Worm (Caenorhabditis elegans) whole organism, L1 larva: ENCODE results near the gene F53A9.3.

ENCODE experiments used
- C04F5.9 ChIP-seq: sonication (generic microtip); optimal IDR thresholded peaks from 2 replicates; lab custom pipeline; 2016; ENCODE audit warnings: missing genetic modification characterization, missing compliant biosample characterization
- C34B4.2 ChIP-seq: sonication (generic microtip); optimal IDR thresholded peaks from 2 replicates; lab custom pipeline; 2017; ENCODE audit warnings: mild to moderate bottlenecking, missing genetic modification characterization, missing compliant biosample characterization
- F16B12.6 ChIP-seq: fragments of 150-350 bp; optimal IDR thresholded peaks from 2 replicates; lab custom pipeline; 2014; ENCODE audit warnings: missing biosample characterization, missing genetic modification characterization
- alr-1 ChIP-seq: fragments of 200-800 bp; sonication (Bioruptor generic); optimal IDR thresholded peaks from 2 replicates; lab custom pipeline; 2018; ENCODE audit warnings: borderline replicate concordance, mild to moderate bottlenecking, missing genetic modification characterization, missing compliant biosample characterization
- aly-2 ChIP-seq: fragments of 150-350 bp; optimal IDR thresholded peaks from 2 replicates; lab custom pipeline; 2014; ENCODE audit warnings: missing biosample characterization, missing genetic modification characterization
- ama-1 ChIP-seq: fragments of 150-350 bp; optimal IDR thresholded peaks from 2 replicates; lab custom pipeline; 2014
- blmp-1 ChIP-seq: fragments of 150-350 bp; optimal IDR thresholded peaks from 2 replicates; lab custom pipeline; 2014; ENCODE audit warnings: missing biosample characterization, missing genetic modification characterization
- ceh-82 ChIP-seq, 3 experiments: fragments of 150-350 bp in 1 of 3; sonication (generic microtip) in 2 of 3; optimal IDR thresholded peaks; 2 replicates each; lab custom pipeline; 2014 to 2017; ENCODE audit warnings: missing biosample characterization in 3 of 3, missing genetic modification characterization in 3 of 3
- ces-1 ChIP-seq: fragments of 150-350 bp; optimal IDR thresholded peaks from 2 replicates; lab custom pipeline; 2014; ENCODE audit warnings: missing biosample characterization, missing genetic modification reagents, missing genetic modification characterization
- efl-1 ChIP-seq, 4 experiments: fragments of 150-350 bp; optimal IDR thresholded peaks in 3 of 4; peaks in 1 of 4; 1 replicate in 1 of 4; 2 replicates in 3 of 4; lab custom pipeline; 2014; ENCODE audit warnings: missing biosample characterization in 2 of 4, missing genetic modification characterization in 2 of 4, missing genetic modification reagents in 2 of 4
- egl-13 ChIP-seq: sonication (generic microtip); optimal IDR thresholded peaks from 2 replicates; lab custom pipeline; 2016; ENCODE audit warnings: missing genotype, missing genetic modification reagents, missing genetic modification characterization, missing compliant biosample characterization
- elt-3 ChIP-seq, 6 experiments: fragments of 150-350 bp in 1 of 6; sonication (generic microtip); optimal IDR thresholded peaks; 2 replicates each; lab custom pipeline; 2017 to 2018; ENCODE audit warnings: missing biosample characterization in 6 of 6, missing genetic modification characterization in 6 of 6, inconsistent platforms in 1 of 6
- ets-5 ChIP-seq: fragments of 200-800 bp; sonication (Bioruptor generic); IDR thresholded peaks from 2 replicates; pipeline ENCODE4 v1.3.6; 2022; ENCODE audit warnings: missing genetic modification characterization, missing compliant biosample characterization
- fkh-4 ChIP-seq: sonication (generic microtip); optimal IDR thresholded peaks from 2 replicates; lab custom pipeline; 2016; ENCODE audit warnings: missing compliant biosample characterization, missing genetic modification characterization, borderline replicate concordance
- fkh-8 ChIP-seq: sonication (generic microtip); optimal IDR thresholded peaks from 2 replicates; lab custom pipeline; 2016; ENCODE audit warnings: mild to moderate bottlenecking, missing genetic modification characterization, missing compliant biosample characterization
- hlh-4 ChIP-seq: sonication (generic microtip); optimal IDR thresholded peaks from 2 replicates; lab custom pipeline; 2016; ENCODE audit warnings: mild to moderate bottlenecking, missing genetic modification characterization, missing compliant biosample characterization
- isw-1 ChIP-seq: fragments of 200-800 bp; sonication (Bioruptor generic); IDR thresholded peaks from 2 replicates; pipeline ENCODE4 v1.3.6; 2022; ENCODE audit warnings: missing genetic modification characterization, missing compliant biosample characterization
- lin-14 ChIP-seq: fragments of 200-800 bp; sonication (Bioruptor generic); optimal IDR thresholded peaks from 2 replicates; lab custom pipeline; 2018; ENCODE audit warnings: mild to moderate bottlenecking, missing genetic modification characterization, moderate library complexity, missing compliant biosample characterization
- lin-35 ChIP-seq, 2 experiments: fragments of 150-350 bp; optimal IDR thresholded peaks; 2 replicates each; lab custom pipeline; 2014; ENCODE audit warnings: missing biosample characterization in 2 of 2, missing genetic modification characterization in 2 of 2, missing genetic modification reagents in 2 of 2
- lsy-2 ChIP-seq, 2 experiments: fragments of 150-350 bp; optimal IDR thresholded peaks; 2 replicates each; lab custom pipeline; 2014; ENCODE audit warnings: missing biosample characterization in 2 of 2, missing genetic modification characterization in 2 of 2
- mab-9 ChIP-seq: fragments of 200-800 bp; sonication (Bioruptor generic); IDR thresholded peaks from 2 replicates; pipeline ENCODE4 v1.3.6; 2022; ENCODE audit warnings: missing genetic modification reagents, missing genetic modification characterization, missing compliant biosample characterization
- nhr-19 ChIP-seq: fragments of 200-800 bp; sonication (Bioruptor generic); conservative IDR thresholded peaks from 2 replicates; pipeline ENCODE4 v1.3.6; 2022; ENCODE audit warnings: missing genetic modification characterization, missing compliant biosample characterization
- nhr-20 ChIP-seq: sonication (generic microtip); optimal IDR thresholded peaks from 2 replicates; lab custom pipeline; 2016; ENCODE audit warnings: mild to moderate bottlenecking, missing genetic modification characterization, missing compliant biosample characterization
- nhr-47 ChIP-seq: sonication (generic microtip); optimal IDR thresholded peaks from 2 replicates; lab custom pipeline; 2016; ENCODE audit warnings: mild to moderate bottlenecking, missing genetic modification characterization, moderate library complexity, missing compliant biosample characterization
- nhr-71 ChIP-seq: sonication (generic microtip); optimal IDR thresholded peaks from 2 replicates; lab custom pipeline; 2016; ENCODE audit warnings: mild to moderate bottlenecking, missing genetic modification characterization, moderate library complexity, missing compliant biosample characterization
- nhr-76 ChIP-seq: sonication (generic microtip); optimal IDR thresholded peaks from 2 replicates; lab custom pipeline; 2017; ENCODE audit warnings: missing biosample characterization, missing genetic modification characterization
- nhr-85 ChIP-seq: sonication (generic microtip); peaks from one replicate; lab custom pipeline; 2016; ENCODE audit warnings: missing genetic modification characterization, inconsistent platforms, missing compliant biosample characterization
- pax-3 ChIP-seq: fragments of 200-800 bp; sonication (Bioruptor generic); optimal IDR thresholded peaks from 2 replicates; lab custom pipeline; 2018; ENCODE audit warnings: mild to moderate bottlenecking, missing genetic modification characterization, moderate library complexity, missing compliant biosample characterization
- pqm-1 ChIP-seq: sonication (generic microtip); optimal IDR thresholded peaks from 3 replicates; lab custom pipeline; 2017; ENCODE audit warnings: missing biosample characterization, missing genetic modification characterization
- rnt-1 ChIP-seq: sonication (generic microtip); optimal IDR thresholded peaks from 2 replicates; lab custom pipeline; 2016; ENCODE audit warnings: mild to moderate bottlenecking, missing genetic modification characterization, moderate library complexity, missing compliant biosample characterization
- skn-1 ChIP-seq: fragments of 150-350 bp; optimal IDR thresholded peaks from 2 replicates; lab custom pipeline; 2014; ENCODE audit warnings: missing biosample characterization, missing genetic modification characterization
- snpc-4 ChIP-seq: fragments of 150-350 bp; optimal IDR thresholded peaks from 2 replicates; lab custom pipeline; 2014; ENCODE audit warnings: missing biosample characterization, missing genetic modification characterization
- snu-23 ChIP-seq: sonication (generic microtip); optimal IDR thresholded peaks from 2 replicates; lab custom pipeline; 2016; ENCODE audit warnings: missing genetic modification characterization, missing compliant biosample characterization
- sup-37 ChIP-seq: fragments of 200-800 bp; sonication (Bioruptor generic); optimal IDR thresholded peaks from 2 replicates; lab custom pipeline; 2018; ENCODE audit warnings: mild to moderate bottlenecking, missing genetic modification characterization, missing compliant biosample characterization
- tbx-2 ChIP-seq: sonication (generic microtip); optimal IDR thresholded peaks from 2 replicates; lab custom pipeline; 2016; ENCODE audit warnings: missing genetic modification characterization, missing compliant biosample characterization
- tlp-1 ChIP-seq: fragments of 150-350 bp; optimal IDR thresholded peaks from 2 replicates; lab custom pipeline; 2014; ENCODE audit warnings: missing biosample characterization, missing genetic modification characterization
- unc-130 ChIP-seq: fragments of 150-350 bp; optimal IDR thresholded peaks from 2 replicates; lab custom pipeline; 2017; ENCODE audit warnings: missing biosample characterization, missing genetic modification characterization, inconsistent platforms
- unc-30 ChIP-seq: sonication (generic microtip); optimal IDR thresholded peaks from 2 replicates; lab custom pipeline; 2017; ENCODE audit warnings: missing biosample characterization, missing genetic modification characterization
- unc-98 ChIP-seq: fragments of 200-800 bp; sonication (Bioruptor generic); IDR thresholded peaks from 2 replicates; pipeline ENCODE4 v1.3.6; 2022; ENCODE audit warnings: missing genetic modification characterization, missing compliant biosample characterization
- xbp-1 ChIP-seq: sonication (generic microtip); optimal IDR thresholded peaks from 2 replicates; lab custom pipeline; 2016; ENCODE audit warnings: missing genetic modification characterization, missing compliant biosample characterization

F53A9.3 gene

DNA sequence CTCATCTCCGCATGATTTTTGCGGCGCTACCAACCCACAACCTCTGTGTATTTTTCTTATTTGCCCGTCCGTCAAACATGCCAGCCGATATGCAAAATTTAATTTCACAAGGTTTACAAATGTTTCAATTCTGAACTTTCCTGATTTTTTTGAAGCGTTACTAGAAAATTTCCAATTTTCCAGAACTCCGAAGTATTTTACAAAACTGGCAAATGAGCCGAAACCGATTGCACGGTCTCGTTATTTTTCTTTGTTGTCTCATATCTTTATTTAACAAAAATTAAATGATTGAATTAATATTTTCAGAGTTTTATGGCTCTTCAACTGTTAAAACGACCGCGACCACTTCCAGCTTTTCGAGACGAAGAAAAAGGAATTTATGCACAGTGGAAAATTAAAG, at the start of gene F53A9.3:
Gene F53A9.3, plus strand, starts transcription at position 301 of the 400 bp plus-strand sequence.
- no peak for TF ChIP-seq nhr-20 (tag; lab: Kevin White, UChicago)
- no peak for TF ChIP-seq C34B4.2
- TF ChIP-seq ama-1 (lab: Kevin White, UChicago) = no peak
- TF ChIP-seq tbx-2 (tag; lab: Kevin White, UChicago) = no peak
- no peak for TF ChIP-seq pax-3
- TF ChIP-seq snu-23 = no peak

- TF ChIP-seq lin-35 (GFP tag; optimal IDR thresholded peaks at IDR 0.05; lab: Kevin White, UChicago) (peak in 1 of 2 experiments; percentile 1), nhr-85 (tag; lab: Kevin White, UChicago) (peak; percentile 1), nhr-71 (tag; lab: Kevin White, UChicago) (peak; percentile 22), elt-3 (tag; optimal IDR thresholded peaks at IDR 0.05; lab: Kevin White, UChicago) (peak in 1 of 6 experiments; percentile 69), nhr-20 (tag; lab: Kevin White, UChicago) (peak; percentile 21), unc-30 (no peak), snu-23 (peak; percentile 21), C04F5.9 (tag; lab: Kevin White, UChicago) (no peak), lsy-2 (tag; optimal IDR thresholded peaks at IDR 0.05; lab: Kevin White, UChicago) (peak in 1 of 2 experiments; percentile 18), blmp-1 (peak; percentile 92), nhr-47 (tag; lab: Kevin White, UChicago) (peak; percentile 8), sup-37 (no peak), pqm-1 (tag; lab: Kevin White, UChicago) (no peak), lin-14 (GFP tag; lab: Kevin White, UChicago) (peak; percentile 75), fkh-4 (tag; lab: Kevin White, UChicago) (no peak), ces-1 (GFP tag; lab: Kevin White, UChicago) (peak; percentile 80)
Measured at ce11 chrX:8659521-8659920, 48.6 kb upstream of the F53A9.3 start.

ce11 chrX:8660319-8660718, 47.8 kb upstream of the F53A9.3 start, which contains the start of gene rig-1:
rig-1 (plus strand) TSS chrX:8660619.
- TF ChIP-seq aly-2 (tag; lab: Kevin White, UChicago) = no peak
- TF ChIP-seq alr-1 = no peak
- no peak for TF ChIP-seq mab-9
- no peak for TF ChIP-seq unc-130 (tag; lab: Kevin White, UChicago)
- no peak for TF ChIP-seq ceh-82 (tag; optimal IDR thresholded peaks at IDR 0.05; lab: Kevin White, UChicago)
- TF ChIP-seq rnt-1 (tag; lab: Kevin White, UChicago) = no peak
- TF ChIP-seq fkh-8 = no peak
- no peak for TF ChIP-seq skn-1 (tag; lab: Kevin White, UChicago)
- TF ChIP-seq tbx-2 (tag; lab: Kevin White, UChicago) = no peak
- no peak for TF ChIP-seq sup-37
- TF ChIP-seq snpc-4 = no peak
- TF ChIP-seq isw-1 (GFP tag; lab: Robert Waterston, UW) = no peak
- TF ChIP-seq xbp-1 (tag; lab: Kevin White, UChicago) = no peak
- TF ChIP-seq nhr-19 (GFP tag; lab: Robert Waterston, UW) = no peak
- TF ChIP-seq tlp-1 (tag; lab: Kevin White, UChicago) = no peak
- TF ChIP-seq ets-5 = no peak

- TF ChIP-seq efl-1 (optimal IDR thresholded peaks at IDR 0.05; lab: Kevin White, UChicago) (no peak), efl-1 (GFP tag; optimal IDR thresholded peaks at IDR 0.05 in 1 of 2; lab: Kevin White, UChicago) (peak in 1 of 2 experiments; percentile 41), alr-1 (no peak)
Measured at ce11 chrX:8660909-8661308, 47.2 kb upstream of the F53A9.3 start.

- no peak for TF ChIP-seq F16B12.6
- TF ChIP-seq ces-1 (GFP tag; lab: Kevin White, UChicago) = no peak
- no peak for TF ChIP-seq egl-13
- TF ChIP-seq unc-98 (GFP tag; lab: Robert Waterston, UW) = no peak
- no peak for TF ChIP-seq nhr-76 (tag; lab: Kevin White, UChicago)
- no peak for TF ChIP-seq nhr-47 (tag; lab: Kevin White, UChicago)
- no peak for TF ChIP-seq ceh-82 (tag; optimal IDR thresholded peaks at IDR 0.05; lab: Kevin White, UChicago)
- no peak for TF ChIP-seq lin-14 (GFP tag; lab: Kevin White, UChicago)
- no peak for TF ChIP-seq hlh-4 (tag; lab: Kevin White, UChicago)
- TF ChIP-seq ama-1 (lab: Kevin White, UChicago) = no peak
- TF ChIP-seq sup-37 = no peak
Measured at ce11 chrX:8662452-8662851, 45.7 kb upstream of the F53A9.3 start.
